Fruit fly (Drosophila melanogaster): ENCODE results near the gene dmt.

The dmt gene

DNA sequence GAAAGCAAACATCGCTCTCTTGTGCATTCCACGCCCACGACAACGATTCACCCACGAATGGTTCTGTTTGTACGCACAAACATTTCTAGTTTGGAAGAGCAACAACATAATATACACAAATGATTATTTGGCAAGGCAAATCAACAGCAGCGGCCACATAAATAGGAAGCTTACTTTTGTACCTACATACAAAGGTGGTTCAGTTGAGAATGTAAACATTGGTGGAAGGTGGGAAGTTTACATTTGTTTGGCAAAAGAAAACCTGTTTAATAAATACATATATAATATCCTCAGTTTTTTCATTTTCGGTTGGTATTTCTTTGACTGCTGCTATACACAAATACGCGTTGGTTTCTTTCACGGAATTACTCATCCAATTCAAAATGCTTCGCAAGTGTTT, 8.4 kb upstream of the dmt start (continued):
- TF ChIP-seq Doc2 (GFP tag; IDR thresholded peaks at IDR 0.05), result no peak
- TF ChIP-seq Aef1 (GFP tag; IDR thresholded peaks at IDR 0.05), result no peak
- peak; percentile 17 for TF ChIP-seq CG30020 (tag; optimal IDR thresholded peaks at IDR 0.05)
- TF ChIP-seq Nf-YC (tag; optimal IDR thresholded peaks at IDR 0.05), result peak; percentile 27
- TF ChIP-seq ems (GFP tag; optimal IDR thresholded peaks at IDR 0.05), result peak; percentile 85
- TF ChIP-seq E2f1 (GFP tag; IDR thresholded peaks at IDR 0.05), result no peak
- TF ChIP-seq Side (GFP tag; optimal IDR thresholded peaks at IDR 0.05), result peak; percentile 79
- peak; percentile 89 for TF ChIP-seq oc (tag; optimal IDR thresholded peaks at IDR 0.05)
- TF ChIP-seq CG15011 (GFP tag; optimal IDR thresholded peaks at IDR 0.05), result peak; percentile 86
- no peak for TF ChIP-seq Dp (GFP tag; optimal IDR thresholded peaks at IDR 0.05)
- TF ChIP-seq CG11247 (GFP tag; IDR thresholded peaks at IDR 0.05), result no peak
- peak; percentile 86 for TF ChIP-seq HmgZ (tag; optimal IDR thresholded peaks at IDR 0.05)
- TF ChIP-seq sima (GFP tag; optimal IDR thresholded peaks at IDR 0.05), result peak; percentile 67
- peak; percentile 83 for TF ChIP-seq Chrac-16 (GFP tag; optimal IDR thresholded peaks at IDR 0.05)
- TF ChIP-seq gcm2 (GFP tag; optimal IDR thresholded peaks at IDR 0.05), result peak; percentile 85
- peak; percentile 89 for TF ChIP-seq Hsf (GFP tag; optimal IDR thresholded peaks at IDR 0.05)
- peak; percentile 88 for TF ChIP-seq CG4854 (GFP tag; optimal IDR thresholded peaks at IDR 0.05)
- peak; percentile 89 for TF ChIP-seq CG1603 (tag; optimal IDR thresholded peaks at IDR 0.05)
- TF ChIP-seq da (GFP tag; optimal IDR thresholded peaks at IDR 0.05), result no peak
- TF ChIP-seq cas (GFP tag; IDR thresholded peaks at IDR 0.05), result no peak
- peak; percentile 87 for TF ChIP-seq salm (tag; optimal IDR thresholded peaks at IDR 0.05)
- peak; percentile 70 for TF ChIP-seq CG13894 (tag; optimal IDR thresholded peaks at IDR 0.05)
- peak; percentile 80 for TF ChIP-seq CG10274 (GFP tag; optimal IDR thresholded peaks at IDR 0.05)
- TF ChIP-seq mld (GFP tag; IDR thresholded peaks at IDR 0.05; ENCODE audit: partially characterized antibody), result no peak
- TF ChIP-seq CG30403 (GFP tag; optimal IDR thresholded peaks at IDR 0.05), result peak; percentile 88
- peak; percentile 85 for TF ChIP-seq CG6765 (GFP tag; optimal IDR thresholded peaks at IDR 0.05)
- no peak for TF ChIP-seq crol (GFP tag; IDR thresholded peaks at IDR 0.05)
- TF ChIP-seq her (GFP tag; optimal IDR thresholded peaks at IDR 0.05), result peak; percentile 76
- TF ChIP-seq Kr (GFP tag; optimal IDR thresholded peaks at IDR 0.05), result no peak
- TF ChIP-seq rib (GFP tag; IDR thresholded peaks at IDR 0.05), result no peak
- peak; percentile 82 for TF ChIP-seq NK7.1 (GFP tag; optimal IDR thresholded peaks at IDR 0.05)
- peak; percentile 93 for TF ChIP-seq Hmr (GFP tag; optimal IDR thresholded peaks at IDR 0.05)
- no peak for TF ChIP-seq CG11695 (GFP tag; IDR thresholded peaks at IDR 0.05)
- TF ChIP-seq Camta (GFP tag; optimal IDR thresholded peaks at IDR 0.05), result peak; percentile 82
- TF ChIP-seq CG18262 (tag; optimal IDR thresholded peaks at IDR 0.05), result peak; percentile 89
- no peak for TF ChIP-seq tna (GFP tag; IDR thresholded peaks at IDR 0.05; ENCODE audit: partially characterized antibody)
- TF ChIP-seq CG14014 (GFP tag; IDR thresholded peaks at IDR 0.05), result no peak
- peak; percentile 88 for TF ChIP-seq fd3F (GFP tag; optimal IDR thresholded peaks at IDR 0.05)
- no peak for TF ChIP-seq Dref (GFP tag; IDR thresholded peaks at IDR 0.05)
- TF ChIP-seq Dad (GFP tag; optimal IDR thresholded peaks at IDR 0.05), result peak; percentile 71
- TF ChIP-seq CG7839 (tag; optimal IDR thresholded peaks at IDR 0.05), result peak; percentile 93
- TF ChIP-seq CG2678 (tag; optimal IDR thresholded peaks at IDR 0.05), result peak; percentile 93
- no peak for TF ChIP-seq bowl (GFP tag; IDR thresholded peaks at IDR 0.05)
- TF ChIP-seq Lim3 (GFP tag; IDR thresholded peaks at IDR 0.05), result no peak
- no peak for TF ChIP-seq Poxn (GFP tag; IDR thresholded peaks at IDR 0.05)
- peak; percentile 86 for TF ChIP-seq CG17829 (tag; optimal IDR thresholded peaks at IDR 0.05)
- no peak for TF ChIP-seq CG3726 (GFP tag; IDR thresholded peaks at IDR 0.05)
- peak; percentile 78 for TF ChIP-seq Abd-B (GFP tag; optimal IDR thresholded peaks at IDR 0.05)
- TF ChIP-seq twi (tag; optimal IDR thresholded peaks at IDR 0.05), result peak; percentile 61
- TF ChIP-seq stwl (tag; optimal IDR thresholded peaks at IDR 0.05), result peak; percentile 24
- TF ChIP-seq Hand (GFP tag; optimal IDR thresholded peaks at IDR 0.05), result peak; percentile 73
- peak; percentile 71 for TF ChIP-seq NC2β (GFP tag; optimal IDR thresholded peaks at IDR 0.05)
